Fruit fly (Drosophila melanogaster) whole organism, adult: Measurements from ENCODE around the gene dj-1beta.

Experiments used
- CG12768 ChIP-seq: fragments of 200-800 bp; sonication (Bioruptor generic); optimal IDR thresholded peaks from 2 replicates; lab custom pipeline; 2017; ENCODE audit warnings: missing biosample characterization, missing genetic modification characterization, mild to moderate bottlenecking, moderate library complexity, missing genetic modification reagents
- CG33017 ChIP-seq: fragments of 200-800 bp; sonication (Bioruptor generic); optimal IDR thresholded peaks from 2 replicates; lab custom pipeline; 2018; ENCODE audit warnings: missing biosample characterization, mild to moderate bottlenecking, missing genetic modification characterization, moderate library complexity
- CG7045 ChIP-seq: fragments of 200-800 bp; sonication (Bioruptor generic); optimal IDR thresholded peaks from 2 replicates; lab custom pipeline; 2017; ENCODE audit warnings: missing biosample characterization, mild to moderate bottlenecking, missing genetic modification characterization
- Clk ChIP-seq: fragments of 200-800 bp; sonication (Bioruptor generic); optimal IDR thresholded peaks from 2 replicates; lab custom pipeline; 2017; ENCODE audit warnings: missing biosample characterization, missing genetic modification characterization
- Crg-1 ChIP-seq: fragments of 200-800 bp; sonication (Bioruptor generic); optimal IDR thresholded peaks from 2 replicates; lab custom pipeline; 2016; ENCODE audit warnings: missing biosample characterization, missing genetic modification characterization
- Hr96 ChIP-seq: fragments of 200-800 bp; sonication (Bioruptor generic); optimal IDR thresholded peaks from 2 replicates; lab custom pipeline; 2016; ENCODE audit warnings: missing biosample characterization, missing genetic modification characterization
- bab1 ChIP-seq: fragments of 200-800 bp; sonication (Bioruptor generic); optimal IDR thresholded peaks from 3 replicates; lab custom pipeline; 2019; ENCODE audit warnings: missing biosample characterization, mild to moderate bottlenecking, missing genetic modification characterization, moderate library complexity
- cic ChIP-seq: fragments of 200-800 bp; sonication (Bioruptor generic); optimal IDR thresholded peaks from 2 replicates; lab custom pipeline; 2017; ENCODE audit warnings: missing biosample characterization, mild to moderate bottlenecking, missing genetic modification characterization, moderate library complexity
- kay ChIP-seq: fragments of 200-800 bp; sonication (Bioruptor generic); peaks from one replicate; lab custom pipeline; 2016; ENCODE audit warnings: missing biosample characterization, missing genetic modification characterization, borderline replicate concordance
- pad ChIP-seq: fragments of 200-800 bp; sonication (Bioruptor generic); optimal IDR thresholded peaks from 3 replicates; lab custom pipeline; 2017; ENCODE audit warnings: missing biosample characterization, missing genetic modification characterization, mild to moderate bottlenecking, moderate library complexity, missing genetic modification reagents
- tj ChIP-seq: fragments of 200-800 bp; sonication (Bioruptor generic); optimal IDR thresholded peaks from 3 replicates; lab custom pipeline; 2017; ENCODE audit warnings: missing biosample characterization, mild to moderate bottlenecking, missing genetic modification characterization, moderate library complexity

DNA sequence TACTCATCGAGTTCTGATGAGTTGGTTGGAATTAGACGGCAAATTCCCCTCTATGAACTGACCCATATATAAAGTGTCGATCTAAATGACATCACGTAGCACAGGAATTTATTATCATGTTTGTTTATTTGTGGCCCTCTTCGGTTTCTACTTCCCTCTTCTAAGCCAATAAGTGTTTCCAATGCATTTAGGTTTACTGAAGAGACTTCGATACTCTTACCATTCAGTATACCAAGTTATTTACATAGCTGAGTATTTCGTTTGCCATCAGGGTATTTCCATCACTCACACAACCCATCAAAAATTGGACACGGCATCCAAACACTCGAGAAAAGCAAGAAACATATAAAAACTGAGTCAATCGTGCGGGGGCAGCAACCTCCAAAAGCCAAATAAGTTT is 9.3 kb downstream of the dj-1beta start:
- TF ChIP-seq Clk, result no peak
- TF ChIP-seq Crg-1 (GFP tag; lab: Kevin White, UChicago), result no peak
- peak; percentile 9 for TF ChIP-seq kay (GFP tag; lab: Kevin White, UChicago)
- no peak for TF ChIP-seq CG33017 (tag; lab: Kevin White, UChicago)
- no peak for TF ChIP-seq bab1 (GFP tag; lab: Kevin White, UChicago)
- no peak for TF ChIP-seq CG12768 (GFP tag; lab: Kevin White, UChicago)
- no peak for TF ChIP-seq tj (GFP tag; lab: Kevin White, UChicago)
- no peak for TF ChIP-seq Hr96 (GFP tag; lab: Kevin White, UChicago)
- TF ChIP-seq pad (GFP tag; lab: Kevin White, UChicago), result no peak
- no peak for TF ChIP-seq CG7045
- no peak for TF ChIP-seq cic (GFP tag; lab: Kevin White, UChicago)
